Worm (Caenorhabditis elegans): ENCODE results near the gene C06C6.7.

DNA sequence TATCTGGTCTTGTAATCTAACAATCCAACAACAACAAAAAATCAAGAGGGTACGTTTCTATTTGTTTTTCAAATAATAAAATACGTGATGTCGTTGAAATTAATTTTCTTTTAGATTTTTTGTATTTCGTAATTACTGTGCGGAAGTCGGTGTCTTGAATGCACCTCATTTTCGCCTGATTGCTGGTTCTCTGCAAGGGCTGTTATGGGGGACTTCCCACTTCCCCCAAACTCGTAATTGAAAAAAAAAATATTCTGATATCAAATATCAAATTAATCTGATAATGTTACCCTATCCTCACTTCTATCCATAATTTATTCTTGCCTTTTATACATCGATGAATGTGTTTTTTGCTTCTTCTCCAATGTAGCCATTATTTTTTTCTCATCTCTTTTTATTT is 3.9 kb upstream of the C06C6.7 start, which contains the start of gene F36G9.15:
- TF ChIP-seq ceh-24 (tag; optimal IDR thresholded peaks at IDR 0.05), result no peak
- no peak for TF ChIP-seq fkh-10 (GFP tag; optimal IDR thresholded peaks at IDR 0.05)
- TF ChIP-seq hlh-8 (tag; optimal IDR thresholded peaks at IDR 0.05), result no peak
- no peak for TF ChIP-seq ama-1 (optimal IDR thresholded peaks at IDR 0.05)
- no peak for TF ChIP-seq ets-4 (tag; optimal IDR thresholded peaks at IDR 0.05)
- no peak for TF ChIP-seq pha-4 (tag; optimal IDR thresholded peaks at IDR 0.05)

Measured in whole organism, late embryonic.